Fruit fly (Drosophila melanogaster): ENCODE data around the gene SH3PX1.
A peak's percentile ranks its signal among the peaks of the same experiment; 100 is the strongest.

The SH3PX1 gene

dm6 chr3L:9692892-9693551, 20.6 kb downstream of the SH3PX1 start (continued):
- TF ChIP-seq Dip3 (GFP tag; optimal IDR thresholded peaks at IDR 0.05) (peak; percentile 96), jigr1 (GFP tag; IDR thresholded peaks at IDR 0.05) (peak; percentile 82; the same call in 2 of the 3 replicates), CG13894 (tag; optimal IDR thresholded peaks at IDR 0.05) (peak; percentile 82), Taf1 (GFP tag; IDR thresholded peaks at IDR 0.05) (peak; percentile 76), CG7928 (GFP tag; optimal IDR thresholded peaks at IDR 0.05) (peak; percentile 74), CG6813 (GFP tag; optimal IDR thresholded peaks at IDR 0.05) (peak; percentile 89), exex (tag; optimal IDR thresholded peaks at IDR 0.05) (peak; percentile 75), fd96Cb (tag; optimal IDR thresholded peaks at IDR 0.05) (peak; percentile 94), fd3F (GFP tag; optimal IDR thresholded peaks at IDR 0.05) (peak; percentile 93), CG3838 (GFP tag; optimal IDR thresholded peaks at IDR 0.05) (peak; percentile 87), CG15011 (GFP tag; optimal IDR thresholded peaks at IDR 0.05) (peak; percentile 95), CG4328 (GFP tag; optimal IDR thresholded peaks at IDR 0.05) (peak; percentile 95), Ets65A (GFP tag) (peak; percentile 100), caup (GFP tag; optimal IDR thresholded peaks at IDR 0.05; ENCODE audit: severe bottlenecking) (peak; percentile 94), vfl (GFP tag; optimal IDR thresholded peaks at IDR 0.05) (peak; percentile 93), bowl (GFP tag; IDR thresholded peaks at IDR 0.05) (peak; percentile 33; the same call in 1 of the 2 replicates), Eip74EF (GFP tag; optimal IDR thresholded peaks at IDR 0.05) (peak in 1 of 2 experiments; percentile 95), CG34422 (GFP tag; IDR thresholded peaks at IDR 0.05) (peak; percentile 75; the same call in 1 of the 3 replicates), CG14860 (GFP tag; IDR thresholded peaks at IDR 0.05; ENCODE audit: partially characterized antibody) (no peak), NFAT (GFP tag; IDR thresholded peaks at IDR 0.05) (peak; percentile 76), jumu (GFP tag; optimal IDR thresholded peaks at IDR 0.05) (peak; percentile 97), gt (GFP tag; IDR thresholded peaks at IDR 0.05) (peak; percentile 75), Dll (GFP tag; IDR thresholded peaks at IDR 0.05; ENCODE audit: partially characterized antibody) (no peak), Adf1 (GFP tag; IDR thresholded peaks at IDR 0.05) (no peak), lov (optimal IDR thresholded peaks at IDR 0.05) (no peak), lov (GFP tag; IDR thresholded peaks at IDR 0.05) (peak; percentile 70; the same call in 1 of the 3 replicates), tio (GFP tag; optimal IDR thresholded peaks at IDR 0.05) (peak; percentile 98), CG32772 (GFP tag; IDR thresholded peaks at IDR 0.05) (peak; percentile 86), gfzf (GFP tag; optimal IDR thresholded peaks at IDR 0.05) (peak; percentile 20), CG3726 (GFP tag; IDR thresholded peaks at IDR 0.05) (peak; percentile 86), hkb (optimal IDR thresholded peaks at IDR 0.05) (no peak), hkb (GFP tag; IDR thresholded peaks at IDR 0.05) (peak; percentile 92), ato (GFP tag; IDR thresholded peaks at IDR 0.05; ENCODE audit: partially characterized antibody) (no peak), Fer3 (tag; optimal IDR thresholded peaks at IDR 0.05) (peak; percentile 90), ham (GFP tag; IDR thresholded peaks at IDR 0.05) (peak; percentile 66; the same call in 1 of the 2 replicates), Tbp (GFP tag; optimal IDR thresholded peaks at IDR 0.05) (no peak), Ada2b (GFP tag; IDR thresholded peaks at IDR 0.05) (peak; percentile 85), CG11093 (GFP tag; IDR thresholded peaks at IDR 0.05) (peak; percentile 88), CoRest (tag; optimal IDR thresholded peaks at IDR 0.05) (peak; percentile 99), Nf-YB (GFP tag; optimal IDR thresholded peaks at IDR 0.05) (peak; percentile 83), sr (GFP tag; IDR thresholded peaks at IDR 0.05) (peak; percentile 56; the same call in 1 of the 3 replicates), CG8478 (optimal IDR thresholded peaks at IDR 0.05) (no peak), gcm (GFP tag; optimal IDR thresholded peaks at IDR 0.05) (peak; percentile 85), CG12071 (GFP tag; optimal IDR thresholded peaks at IDR 0.05) (peak; percentile 81), Optix (GFP tag; IDR thresholded peaks at IDR 0.05) (peak; percentile 86), cg (GFP tag; optimal IDR thresholded peaks at IDR 0.05) (peak; percentile 33), CG4282 (GFP tag; optimal IDR thresholded peaks at IDR 0.05) (peak; percentile 83), ap (GFP tag; IDR thresholded peaks at IDR 0.05) (peak; percentile 75; the same call in 1 of the 2 replicates), CG16813 (GFP tag; IDR thresholded peaks at IDR 0.05; ENCODE audit: partially characterized antibody) (no peak), pum (GFP tag; optimal IDR thresholded peaks at IDR 0.05) (peak; percentile 97)

Measured in whole organism, embryonic.